Fruit fly (Drosophila melanogaster) S2 (cell line): ENCODE results near the gene CG33493.

Experiments used
- CG8478 ChIP-seq: fragments of >200 bp; optimal IDR thresholded peaks from 2 replicates; lab custom pipeline; 2018
- CTCF ChIP-seq, 2 experiments: fragments of >200 bp; optimal IDR thresholded peaks; 2 replicates each; lab custom pipeline; 2018

DNA sequence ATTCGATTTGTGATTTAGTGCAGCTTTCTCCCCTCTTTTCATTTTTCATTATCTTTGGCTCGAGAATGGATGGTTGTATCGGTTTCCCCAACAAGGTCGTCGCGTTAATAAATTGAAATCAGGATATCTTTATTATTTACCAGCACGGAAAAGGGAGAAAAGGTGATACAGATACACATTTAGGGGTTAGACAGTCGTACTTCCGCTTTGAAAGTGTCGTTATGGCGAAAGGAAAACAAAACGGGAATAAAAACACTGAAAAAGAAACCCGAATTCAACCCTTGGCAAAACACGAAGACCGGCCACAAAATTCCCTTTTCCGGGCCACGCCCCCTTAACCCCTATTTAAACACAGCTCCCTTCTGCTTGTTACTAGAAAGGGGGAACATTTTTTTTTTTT, 8.5 kb downstream of the CG33493 start:
- TF ChIP-seq CG8478 (lab: Kevin White, UChicago), result no peak
- no peak for TF ChIP-seq CTCF (optimal IDR thresholded peaks at IDR 0.05; lab: Kevin White, UChicago)
